Worm (Caenorhabditis elegans): ENCODE data around the gene T28F3.9.

DNA sequence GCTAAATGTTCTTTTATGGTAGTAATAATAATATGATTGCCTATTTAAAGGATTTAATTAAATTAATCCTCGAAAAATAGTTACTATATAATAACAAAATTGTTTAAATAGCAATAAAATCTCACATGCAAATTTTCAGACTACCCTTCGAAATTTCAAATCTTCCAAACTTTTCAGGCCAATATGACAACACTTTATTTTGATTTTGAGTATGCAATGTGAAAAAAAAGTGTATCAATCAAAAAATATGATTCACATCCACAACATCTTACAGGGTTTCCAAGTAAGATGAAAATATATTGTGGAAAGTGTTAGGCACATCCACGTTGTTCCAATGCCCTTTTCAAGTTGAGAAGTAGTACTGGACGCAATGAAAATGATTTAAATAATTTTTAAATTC is 3.5 kb downstream of the T28F3.9 start, which contains the start of gene snf-9:
- no peak for TF ChIP-seq klf-2 (GFP tag; conservative IDR thresholded peaks at IDR 0.05)
- TF ChIP-seq ztf-29 (GFP tag; IDR thresholded peaks at IDR 0.05) = no peak
- TF ChIP-seq T22C8.4 (GFP tag; IDR thresholded peaks at IDR 0.05) = no peak
- no peak for TF ChIP-seq ref-1 (GFP tag; conservative IDR thresholded peaks at IDR 0.05)
- no peak for TF ChIP-seq ztf-23 (GFP tag; IDR thresholded peaks at IDR 0.05)
